Fruit fly (Drosophila melanogaster): ENCODE data around the gene CG9689.

dm6 chrX:9833028-9833427 is 48.7 kb upstream of the CG9689 start:
- TF ChIP-seq row (GFP tag; IDR thresholded peaks at IDR 0.05) (no peak), insv (GFP tag; optimal IDR thresholded peaks at IDR 0.05) (no peak)
